Fruit fly (Drosophila melanogaster) whole organism, embryonic: Measurements from ENCODE around the gene CG12398.

Experiments
- Atf-2 ChIP-seq: fragments of 200-800 bp; sonication (Bioruptor generic); optimal IDR thresholded peaks from 2 replicates; lab custom pipeline; 2016; ENCODE audit warnings: missing biosample characterization, missing genetic modification characterization
- Awh ChIP-seq: fragments of 200-800 bp; sonication (Bioruptor generic); IDR thresholded peaks from 2 replicates; pipeline ENCODE4, ENCODE4 v1.3.6; 2022; ENCODE audit warnings: missing biosample characterization, missing genetic modification characterization
- CG1024 ChIP-seq: fragments of 200-800 bp; sonication (Bioruptor generic); IDR thresholded peaks from 2 replicates; pipeline ENCODE4 v1.3.6; 2022; ENCODE audit warnings: missing biosample characterization, missing genetic modification characterization
- CG10654 ChIP-seq: fragments of 200-800 bp; sonication (Bioruptor generic); optimal IDR thresholded peaks from 2 replicates; lab custom pipeline; 2016; ENCODE audit warnings: missing biosample characterization, missing genetic modification characterization
- CG11093 ChIP-seq: fragments of 200-800 bp; sonication (Bioruptor generic); IDR thresholded peaks from 3 replicates; pipeline ENCODE4 v1.3.6; 2022; ENCODE audit warnings: missing biosample characterization, missing genetic modification characterization
- CG12219 ChIP-seq: fragments of 200-800 bp; sonication (Bioruptor generic); optimal IDR thresholded peaks from 3 replicates; lab custom pipeline; 2018; ENCODE audit warnings: missing biosample characterization, mild to moderate bottlenecking, missing genetic modification characterization
- CG15479 ChIP-seq: fragments of 200-800 bp; sonication (Bioruptor generic); optimal IDR thresholded peaks from 3 replicates; lab custom pipeline; 2019; ENCODE audit warnings: missing biosample characterization, mild to moderate bottlenecking, missing genetic modification characterization, moderate library complexity
- CG15514 ChIP-seq: fragments of 200-800 bp; sonication (Bioruptor generic); optimal IDR thresholded peaks from 3 replicates; lab custom pipeline; 2017; ENCODE audit warnings: missing biosample characterization, missing genetic modification characterization, mild to moderate bottlenecking, moderate library complexity, missing genetic modification reagents
- CG15601 ChIP-seq: fragments of 200-800 bp; sonication (Bioruptor generic); optimal IDR thresholded peaks from 3 replicates; lab custom pipeline; 2019; ENCODE audit warnings: missing biosample characterization, mild to moderate bottlenecking, missing genetic modification characterization, moderate library complexity
- CG16779 ChIP-seq: fragments of 200-800 bp; sonication (Bioruptor generic); IDR thresholded peaks from 2 replicates; pipeline ENCODE4 v1.3.6; 2022; ENCODE audit warnings: missing biosample characterization, missing genetic modification characterization
- CG16813 ChIP-seq: fragments of 200-800 bp; sonication (Bioruptor generic); IDR thresholded peaks from 3 replicates; pipeline ENCODE4 v1.3.6; 2022; ENCODE audit warnings: missing biosample characterization, missing genetic modification characterization; ENCODE audit not compliant: partially characterized antibody
- CG17186 ChIP-seq: fragments of 200-800 bp; sonication (Bioruptor generic); optimal IDR thresholded peaks from 3 replicates; lab custom pipeline; 2017; ENCODE audit warnings: missing biosample characterization, missing genetic modification reagents, missing genetic modification characterization
- CG17568 ChIP-seq: fragments of 200-800 bp; sonication (Bioruptor generic); optimal IDR thresholded peaks from 2 replicates; lab custom pipeline; 2018; ENCODE audit warnings: missing biosample characterization, mild to moderate bottlenecking, missing genetic modification characterization, moderate library complexity
- CG18476 ChIP-seq: fragments of 200-800 bp; sonication (Bioruptor generic); optimal IDR thresholded peaks from 2 replicates; lab custom pipeline; 2016; ENCODE audit warnings: missing biosample characterization, mild to moderate bottlenecking, missing genetic modification characterization
- CG5953 ChIP-seq: fragments of 200-800 bp; sonication (Bioruptor generic); IDR thresholded peaks from 2 replicates; pipeline ENCODE4 v1.3.6; 2022; ENCODE audit warnings: missing biosample characterization, missing genetic modification characterization
- CG6689 ChIP-seq: fragments of 200-800 bp; sonication (Bioruptor generic); IDR thresholded peaks from 2 replicates; pipeline ENCODE4 v1.3.6; 2022; ENCODE audit warnings: missing biosample characterization, missing genetic modification characterization
- CG8089 ChIP-seq: fragments of 200-800 bp; sonication (Bioruptor generic); optimal IDR thresholded peaks from 3 replicates; lab custom pipeline; 2016; ENCODE audit warnings: missing biosample characterization, missing genetic modification characterization
- CoRest ChIP-seq: fragments of 200-800 bp; sonication (Bioruptor generic); optimal IDR thresholded peaks from 3 replicates; lab custom pipeline; 2018; ENCODE audit warnings: missing biosample characterization, mild to moderate bottlenecking, missing genetic modification characterization, moderate library complexity
- CrebB ChIP-seq: fragments of 200-800 bp; sonication (Bioruptor generic); optimal IDR thresholded peaks from 3 replicates; lab custom pipeline; 2018; ENCODE audit warnings: missing biosample characterization, mild to moderate bottlenecking, missing genetic modification characterization
- Drgx ChIP-seq: fragments of 200-800 bp; sonication (Bioruptor generic); IDR thresholded peaks from 2 replicates; pipeline ENCODE4 v1.3.6; 2022; ENCODE audit warnings: missing biosample characterization, missing genetic modification characterization
- Ets65A ChIP-seq: fragments of 200-800 bp; sonication (Bioruptor generic); peaks from one replicate; lab custom pipeline; 2016; ENCODE audit warnings: missing biosample characterization, missing genetic modification characterization
- HLH54F ChIP-seq: fragments of 200-800 bp; sonication (Bioruptor generic); optimal IDR thresholded peaks from 3 replicates; lab custom pipeline; 2016; ENCODE audit warnings: missing biosample characterization, missing genetic modification characterization
- HmgD ChIP-seq: fragments of 200-800 bp; sonication (Bioruptor generic); optimal IDR thresholded peaks from 3 replicates; lab custom pipeline; 2016; ENCODE audit warnings: missing biosample characterization, missing genetic modification characterization
- Lpt ChIP-seq: fragments of >200 bp; optimal IDR thresholded peaks from 2 replicates; lab custom pipeline; 2018; ENCODE audit warnings: missing biosample characterization, missing genetic modification characterization
- Max ChIP-seq: fragments of 200-800 bp; sonication (Bioruptor generic); optimal IDR thresholded peaks from 2 replicates; lab custom pipeline; 2016; ENCODE audit warnings: missing biosample characterization, mild to moderate bottlenecking, missing genetic modification characterization
- Med ChIP-seq: fragments of 200-800 bp; sonication (Bioruptor generic); peaks from one replicate; lab custom pipeline; 2016; ENCODE audit warnings: missing biosample characterization, missing genetic modification characterization, mild to moderate bottlenecking, inconsistent platforms, moderate library complexity
- Neu2 ChIP-seq: fragments of 200-800 bp; sonication (Bioruptor generic); optimal IDR thresholded peaks from 3 replicates; lab custom pipeline; 2016; ENCODE audit warnings: missing biosample characterization, missing genetic modification characterization, borderline replicate concordance
- Scr ChIP-seq: fragments of 200-800 bp; sonication (Bioruptor generic); IDR thresholded peaks from 2 replicates; pipeline ENCODE4 v1.3.6; 2022; ENCODE audit warnings: missing biosample characterization, missing genetic modification characterization; ENCODE audit not compliant: partially characterized antibody
- Spps ChIP-seq: fragments of 200-800 bp; sonication (Bioruptor generic); optimal IDR thresholded peaks from 2 replicates; lab custom pipeline; 2018; ENCODE audit warnings: missing biosample characterization, mild to moderate bottlenecking, missing genetic modification characterization
- abd-A ChIP-seq: fragments of 200-800 bp; sonication (Bioruptor generic); optimal IDR thresholded peaks from 3 replicates; lab custom pipeline; 2019; ENCODE audit warnings: missing biosample characterization, mild to moderate bottlenecking, missing genetic modification characterization, moderate library complexity
- al ChIP-seq: fragments of 200-800 bp; sonication (Bioruptor generic); IDR thresholded peaks from 2 replicates; pipeline ENCODE4 v1.3.6; 2022; ENCODE audit warnings: missing biosample characterization, missing genetic modification characterization
- amos ChIP-seq: fragments of 200-800 bp; sonication (Bioruptor generic); IDR thresholded peaks from 2 replicates; pipeline ENCODE4 v1.3.6; 2022; ENCODE audit warnings: missing biosample characterization, missing genetic modification characterization; ENCODE audit not compliant: partially characterized antibody
- ase ChIP-seq: fragments of 200-800 bp; sonication (Bioruptor generic); IDR thresholded peaks from 3 replicates; pipeline ENCODE4 v1.3.6; 2022; ENCODE audit warnings: missing biosample characterization, missing genetic modification characterization
- bigmax ChIP-seq: fragments of 200-800 bp; sonication (Bioruptor generic); optimal IDR thresholded peaks from 2 replicates; lab custom pipeline; 2018; ENCODE audit warnings: missing biosample characterization, mild to moderate bottlenecking, missing genetic modification characterization
- cad ChIP-seq: fragments of >200 bp; optimal IDR thresholded peaks from 2 replicates; lab custom pipeline; 2017; ENCODE audit warnings: missing biosample characterization, missing genetic modification characterization
- cas ChIP-seq: fragments of 200-800 bp; sonication (Bioruptor generic); IDR thresholded peaks from 2 replicates; pipeline ENCODE4 v1.3.6; 2022; ENCODE audit warnings: missing biosample characterization, missing genetic modification characterization
- gsb-n ChIP-seq: fragments of 200-800 bp; sonication (Bioruptor generic); optimal IDR thresholded peaks from 3 replicates; lab custom pipeline; 2018; ENCODE audit warnings: missing biosample characterization, mild to moderate bottlenecking, missing genetic modification characterization
- phol ChIP-seq: fragments of 200-800 bp; sonication (Bioruptor generic); optimal IDR thresholded peaks from 3 replicates; lab custom pipeline; 2018; ENCODE audit warnings: missing biosample characterization, mild to moderate bottlenecking, missing genetic modification characterization, moderate library complexity
- pum ChIP-seq: fragments of 200-800 bp; sonication (Bioruptor generic); optimal IDR thresholded peaks from 2 replicates; lab custom pipeline; 2016; ENCODE audit warnings: missing biosample characterization, missing genetic modification characterization
- sqz ChIP-seq: fragments of 200-800 bp; sonication (Bioruptor generic); optimal IDR thresholded peaks from 3 replicates; lab custom pipeline; 2018; ENCODE audit warnings: missing biosample characterization, mild to moderate bottlenecking, missing genetic modification characterization
- ssp ChIP-seq: fragments of 200-800 bp; sonication (Bioruptor generic); IDR thresholded peaks from 2 replicates; pipeline ENCODE4 v1.3.6; 2022; ENCODE audit warnings: missing biosample characterization, missing genetic modification characterization

The CG12398 gene

DNA sequence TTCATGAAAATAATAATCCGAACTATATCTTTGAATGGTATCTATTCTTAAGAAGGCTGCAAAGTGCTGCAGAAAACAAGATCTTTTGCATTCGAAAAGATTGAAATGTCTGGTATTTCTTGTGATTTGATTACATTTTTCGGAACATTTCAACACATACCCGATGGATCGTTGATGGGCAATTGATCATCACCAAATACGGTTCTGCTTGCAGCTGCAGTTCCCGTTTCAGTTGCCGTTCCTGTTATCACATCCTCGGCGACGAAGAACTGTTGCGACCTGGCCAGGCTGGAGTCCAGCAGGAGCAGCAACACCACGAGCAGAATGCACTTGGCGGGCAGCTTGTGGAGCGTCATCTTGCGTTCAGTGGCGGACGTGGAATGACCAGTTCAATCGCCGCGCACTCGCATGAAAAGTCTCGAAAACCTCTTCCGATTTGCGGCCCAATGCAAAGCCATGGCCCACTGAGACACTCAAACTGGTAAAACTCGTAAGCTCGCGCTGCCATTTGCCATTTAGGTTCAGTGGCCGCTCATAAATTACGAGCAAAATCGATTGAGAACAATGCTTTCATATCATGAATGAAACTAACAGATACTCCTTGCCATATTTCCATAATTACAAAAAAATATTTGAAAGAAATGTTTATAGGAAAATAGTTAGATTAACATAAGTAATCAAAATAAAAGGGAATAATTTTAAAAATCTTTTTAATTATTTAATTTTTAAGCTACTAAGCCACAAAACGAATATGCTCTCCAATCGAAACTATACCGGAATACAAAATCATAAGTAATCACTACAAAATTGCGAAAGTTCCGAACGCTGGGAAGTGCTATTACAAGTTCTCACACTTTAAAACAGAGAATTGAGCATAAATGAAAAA lies 2.9 kb downstream of the CG12398 start, which contains the start of gene CG14406 (continued):
- TF ChIP-seq CG17568 (GFP tag; lab: Kevin White, UChicago) = no peak
- peak; percentile 75 for TF ChIP-seq Lpt (GFP tag; lab: Kevin White, UChicago)
- no peak for TF ChIP-seq sqz
- TF ChIP-seq bigmax = no peak
- no peak for TF ChIP-seq Awh (GFP tag; lab: Robert Waterston, UW)
- TF ChIP-seq Ets65A (GFP tag; lab: Kevin White, UChicago) = no peak
- no peak for TF ChIP-seq CG16813 (GFP tag; lab: Robert Waterston, UW)
- TF ChIP-seq CG1024 (GFP tag; lab: Robert Waterston, UW) = no peak
- TF ChIP-seq Atf-2 = no peak
- TF ChIP-seq Neu2 (GFP tag; lab: Kevin White, UChicago) = no peak
- TF ChIP-seq gsb-n (tag; lab: Kevin White, UChicago) = no peak
- TF ChIP-seq pum (GFP tag; lab: Kevin White, UChicago) = no peak
- peak; percentile 48 for TF ChIP-seq Med (GFP tag; lab: Kevin White, UChicago)
- TF ChIP-seq CG11093 (GFP tag; lab: Robert Waterston, UW) = no peak
- no peak for TF ChIP-seq HmgD (GFP tag; lab: Kevin White, UChicago)
- no peak for TF ChIP-seq ssp (GFP tag; lab: Robert Waterston, UW)
- TF ChIP-seq Max (GFP tag; lab: Kevin White, UChicago) = no peak
- 0 out of 2 replicates have a peak, but pooled peaks have one; percentile 34 for TF ChIP-seq CG5953
- no peak for TF ChIP-seq HLH54F (GFP tag; lab: Kevin White, UChicago)
- TF ChIP-seq CG12219 (GFP tag; lab: Kevin White, UChicago) = no peak
- TF ChIP-seq CG10654 (GFP tag; lab: Kevin White, UChicago) = no peak
- TF ChIP-seq cad (GFP tag; lab: Kevin White, UChicago) = no peak
- no peak for TF ChIP-seq phol (tag; lab: Kevin White, UChicago)
- TF ChIP-seq abd-A (tag; lab: Kevin White, UChicago) = no peak
- 0 out of 3 replicates have a peak, but pooled peaks have one; percentile 15 for TF ChIP-seq ase (GFP tag; lab: Robert Waterston, UW)
- no peak for TF ChIP-seq CG8089 (GFP tag; lab: Kevin White, UChicago)
- TF ChIP-seq Scr (GFP tag; lab: Robert Waterston, UW) = no peak
- TF ChIP-seq amos (GFP tag; lab: Robert Waterston, UW) = no peak
- no peak for TF ChIP-seq CG16779
- no peak for TF ChIP-seq CG15514
- no peak for TF ChIP-seq CG17186
- TF ChIP-seq Spps = no peak
- no peak for TF ChIP-seq CG6689 (GFP tag; lab: Robert Waterston, UW)
- TF ChIP-seq CG18476 (GFP tag; lab: Kevin White, UChicago) = no peak
- no peak for TF ChIP-seq CoRest (tag; lab: Kevin White, UChicago)
- TF ChIP-seq CrebB (tag; lab: Kevin White, UChicago) = no peak
- TF ChIP-seq cas (GFP tag; lab: Robert Waterston, UW) = no peak
- TF ChIP-seq CG15601 (tag; lab: Kevin White, UChicago) = no peak
- no peak for TF ChIP-seq CG15479
- 0 out of 2 replicates have a peak, but pooled peaks have one; percentile 39 for TF ChIP-seq Drgx (GFP tag; lab: Robert Waterston, UW)
- no peak for TF ChIP-seq al (GFP tag; lab: Robert Waterston, UW)
- TF ChIP-seq, all 482 proteins: peak for 8
